Fruit fly (Drosophila melanogaster): ENCODE data around the gene CG44303.

dm6 chrX:6705059-6705802, 18.0 kb upstream of the CG44303 start:
- peak; percentile 26 for TF ChIP-seq CG3032 (tag; optimal IDR thresholded peaks at IDR 0.05)
- peak; percentile 54 for TF ChIP-seq CG32006 (GFP tag; optimal IDR thresholded peaks at IDR 0.05)
- TF ChIP-seq CG8632 (GFP tag; optimal IDR thresholded peaks at IDR 0.05) = peak; percentile 16
- TF ChIP-seq CG15336 (GFP tag; IDR thresholded peaks at IDR 0.05) = peak; percentile 52; the same call in 1 of the 2 replicates
- no peak for TF ChIP-seq dac (GFP tag; optimal IDR thresholded peaks at IDR 0.05)
- TF ChIP-seq Smox (GFP tag; optimal IDR thresholded peaks at IDR 0.05) = peak; percentile 22
- TF ChIP-seq CG6163 (GFP tag; IDR thresholded peaks at IDR 0.05) = no peak
- no peak for TF ChIP-seq CG11902 (GFP tag; optimal IDR thresholded peaks at IDR 0.05)
- TF ChIP-seq CG3919 (GFP tag; optimal IDR thresholded peaks at IDR 0.05) = peak; percentile 0
- TF ChIP-seq esn (GFP tag; optimal IDR thresholded peaks at IDR 0.05) = peak; percentile 56
- peak; percentile 24 for TF ChIP-seq Ets21C (GFP tag; optimal IDR thresholded peaks at IDR 0.05)

Data from whole organism, prepupa.